Fruit fly (Drosophila melanogaster): ENCODE measurements around the gene ear.

Gene ear

DNA sequence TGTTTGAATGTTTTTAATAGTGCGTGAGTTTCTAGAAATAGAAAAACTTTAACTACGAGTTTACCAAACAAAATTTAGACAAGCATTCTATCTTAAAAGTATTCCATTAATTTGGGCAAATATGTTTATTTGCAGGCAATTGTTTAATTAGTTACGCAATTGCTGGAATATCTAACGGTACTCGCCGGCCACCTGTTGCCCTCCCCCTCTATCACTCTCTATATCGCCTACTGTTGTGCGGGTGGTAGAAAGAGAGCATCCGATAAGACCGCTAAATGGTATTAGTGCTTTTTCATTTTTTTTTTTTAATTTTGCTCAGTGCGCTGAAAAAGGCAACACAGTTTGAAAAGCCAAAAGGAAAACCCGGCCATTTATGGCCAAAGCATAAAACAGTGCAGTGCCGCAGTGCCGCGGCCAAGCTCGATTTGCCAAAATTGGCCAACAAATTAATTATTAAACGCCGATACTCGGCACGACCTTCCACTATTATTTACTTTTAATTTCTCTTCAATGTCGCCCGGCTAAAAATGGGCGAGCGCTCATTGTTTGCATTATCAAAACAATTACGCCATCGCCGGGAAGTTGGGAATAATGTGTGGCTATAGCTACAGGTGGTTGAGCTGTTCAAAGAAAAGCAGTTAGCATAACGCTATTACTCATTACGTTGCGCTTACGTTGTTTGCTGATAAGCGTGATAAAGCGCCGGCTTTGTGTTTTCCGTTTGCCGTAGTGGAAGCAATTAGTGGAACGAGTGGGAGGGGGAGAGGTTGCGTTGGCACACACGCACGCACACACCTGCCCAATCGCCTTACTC lies 30.5 kb upstream of the ear start:
- TF ChIP-seq Sin3A (optimal IDR thresholded peaks at IDR 0.05): no peak
- no peak for TF ChIP-seq h (optimal IDR thresholded peaks at IDR 0.05)
- TF ChIP-seq insv (optimal IDR thresholded peaks at IDR 0.05): no peak
- no peak for TF ChIP-seq ttk (optimal IDR thresholded peaks at IDR 0.05)
- no peak for TF ChIP-seq psq (optimal IDR thresholded peaks at IDR 0.05)
- no peak for TF ChIP-seq Myc (optimal IDR thresholded peaks at IDR 0.05)

DNA sequence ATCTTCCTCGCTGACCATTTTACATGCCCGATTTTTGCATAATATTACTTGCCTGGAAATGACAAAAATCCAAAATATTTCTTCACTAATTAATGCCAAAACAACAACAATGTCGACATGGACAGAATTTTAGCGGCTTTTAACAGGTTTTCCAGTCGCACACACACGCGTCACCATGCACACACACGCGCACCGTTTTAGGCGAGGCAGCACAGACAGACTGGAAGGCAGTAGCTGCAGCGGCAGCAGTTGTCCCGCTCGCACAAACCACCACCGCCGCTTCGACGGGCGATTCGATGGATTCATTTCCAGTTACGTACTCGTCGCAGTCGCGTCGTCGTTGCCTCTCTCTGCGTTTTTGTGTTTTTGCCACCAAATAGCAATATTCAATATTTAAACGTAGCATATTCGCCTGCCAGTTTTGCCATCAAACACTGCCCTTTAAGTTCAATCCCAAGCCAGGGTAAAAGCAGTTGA lies 29.9 kb upstream of the ear start, which contains the start of gene CG45218:
CG45218 (minus strand) TSS at position 158 of the 477 bp plus-strand sequence.
- TF ChIP-seq h (optimal IDR thresholded peaks at IDR 0.05) (no peak), insv (optimal IDR thresholded peaks at IDR 0.05) (no peak), Sin3A (optimal IDR thresholded peaks at IDR 0.05) (no peak)

DNA sequence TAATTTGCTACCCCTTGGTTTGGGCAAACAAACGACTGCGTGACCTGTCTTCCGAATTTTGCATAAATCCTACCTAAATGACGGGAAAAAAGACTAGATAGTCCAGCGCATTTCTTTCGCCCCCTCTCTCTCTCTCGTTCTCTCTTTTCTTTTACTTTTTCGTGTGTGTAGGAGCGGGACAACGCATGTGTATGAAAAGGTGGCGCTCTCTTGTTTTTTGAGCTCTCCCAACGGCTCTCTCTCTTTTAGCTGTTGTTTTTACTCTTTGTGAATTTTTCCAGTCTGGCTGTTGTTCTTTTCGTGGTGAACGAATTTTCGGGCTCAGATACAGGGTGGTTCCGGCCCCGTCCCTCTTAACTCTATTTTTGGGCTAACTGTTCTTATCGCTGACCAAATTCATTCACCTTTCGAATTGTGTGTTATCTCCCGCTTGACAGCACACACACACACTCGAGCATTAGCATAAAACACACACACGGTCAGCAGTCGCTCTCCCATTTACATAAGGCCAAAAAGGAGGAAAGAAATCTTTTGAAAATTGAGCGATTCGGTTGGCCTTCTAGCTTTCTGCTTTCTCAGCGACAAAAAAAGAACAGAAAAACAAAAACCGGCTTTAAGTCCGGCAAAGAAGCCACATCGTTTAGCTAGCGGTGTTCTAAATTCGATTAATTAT lies 28.9 kb upstream of the ear start:
- TF ChIP-seq Myc (optimal IDR thresholded peaks at IDR 0.05): no peak
- no peak for TF ChIP-seq psq (optimal IDR thresholded peaks at IDR 0.05)
- TF ChIP-seq Sin3A (optimal IDR thresholded peaks at IDR 0.05): no peak
- no peak for TF ChIP-seq ttk (optimal IDR thresholded peaks at IDR 0.05)
- no peak for TF ChIP-seq insv (optimal IDR thresholded peaks at IDR 0.05)
- no peak for TF ChIP-seq h (optimal IDR thresholded peaks at IDR 0.05)

DNA sequence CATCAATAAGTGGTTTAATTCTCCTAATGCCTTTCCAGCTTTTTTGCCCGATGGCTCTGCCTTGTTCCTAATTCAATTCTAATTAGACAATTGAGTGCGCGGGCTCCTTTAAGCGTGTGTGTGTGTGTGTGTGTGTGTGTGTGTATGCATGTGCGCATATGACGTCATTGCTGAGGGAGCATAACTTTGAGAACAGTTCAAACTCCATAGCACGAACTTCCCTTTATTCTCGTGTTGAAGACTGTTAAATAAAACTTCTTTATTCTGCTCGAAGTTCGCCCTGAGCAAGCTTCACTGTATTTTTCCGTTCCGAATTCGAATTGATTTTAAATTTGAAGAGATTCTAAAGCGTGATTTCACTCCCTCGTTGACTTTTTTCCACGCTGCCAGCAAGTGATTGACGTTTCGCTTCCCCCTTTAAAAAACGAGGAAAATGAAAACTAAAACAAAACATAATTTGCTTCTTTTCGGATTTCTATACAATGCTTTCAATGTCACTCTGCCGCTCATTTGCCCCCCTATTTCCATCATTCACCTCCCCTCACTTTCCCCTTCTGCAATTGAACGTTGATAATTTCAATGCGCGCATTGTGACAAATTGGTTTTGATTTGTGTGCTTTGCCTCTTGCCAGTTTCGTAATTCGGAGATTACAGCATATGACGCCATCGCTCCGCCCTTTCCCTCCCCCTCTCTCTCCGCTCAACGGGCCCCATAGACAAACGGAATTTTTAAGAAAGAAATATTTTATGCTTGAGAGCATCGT lies 28.1 kb upstream of the ear start:
- TF ChIP-seq psq (optimal IDR thresholded peaks at IDR 0.05): no peak
- no peak for TF ChIP-seq ttk (optimal IDR thresholded peaks at IDR 0.05)
- TF ChIP-seq Myc (optimal IDR thresholded peaks at IDR 0.05): no peak
- no peak for TF ChIP-seq insv (optimal IDR thresholded peaks at IDR 0.05)
- TF ChIP-seq h (optimal IDR thresholded peaks at IDR 0.05): no peak
- no peak for TF ChIP-seq Sin3A (optimal IDR thresholded peaks at IDR 0.05)

DNA sequence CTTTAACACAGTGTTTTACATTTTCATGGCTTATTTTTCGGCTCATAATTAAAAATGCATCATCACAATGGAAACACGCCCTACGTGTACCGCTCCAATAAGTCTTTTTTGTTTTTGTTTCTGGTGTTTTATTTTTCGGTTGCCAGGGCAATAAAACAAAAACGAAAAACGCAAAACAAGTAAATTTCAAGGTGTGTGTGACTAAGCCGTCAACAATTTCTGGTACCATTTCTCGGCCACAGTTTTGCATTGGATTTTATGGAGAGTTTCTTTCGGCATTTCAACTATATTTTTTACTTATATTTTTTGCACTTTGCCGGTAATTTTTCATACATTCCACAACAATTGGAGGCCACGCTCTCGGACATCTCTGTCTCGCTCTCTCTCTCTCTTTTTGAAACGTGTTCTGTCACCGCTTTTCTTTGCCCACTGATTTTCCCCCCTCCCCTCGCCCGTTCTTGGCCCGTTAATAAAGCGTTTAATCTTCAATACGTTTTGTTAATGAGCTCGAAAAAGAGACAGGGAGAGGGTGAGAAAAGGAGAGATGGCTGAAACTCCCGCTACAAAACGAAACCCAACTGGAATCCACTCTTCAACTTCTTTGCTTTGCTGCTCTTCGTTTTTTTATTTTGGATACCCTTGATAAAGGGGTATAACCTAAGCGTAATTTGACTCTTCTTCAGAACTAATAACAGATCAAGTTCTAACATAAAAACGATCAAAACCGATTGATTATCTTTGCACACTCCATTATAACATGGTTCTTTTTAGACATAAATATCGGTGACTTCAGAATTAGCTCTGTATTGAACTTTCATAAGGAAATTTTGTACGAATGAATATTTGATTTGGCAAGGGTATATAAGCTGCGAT lies 27.3 kb upstream of the ear start:
- TF ChIP-seq Myc (optimal IDR thresholded peaks at IDR 0.05) (no peak), psq (optimal IDR thresholded peaks at IDR 0.05) (no peak), ttk (optimal IDR thresholded peaks at IDR 0.05) (no peak), h (optimal IDR thresholded peaks at IDR 0.05) (no peak), insv (optimal IDR thresholded peaks at IDR 0.05) (no peak), Sin3A (optimal IDR thresholded peaks at IDR 0.05) (no peak)

DNA sequence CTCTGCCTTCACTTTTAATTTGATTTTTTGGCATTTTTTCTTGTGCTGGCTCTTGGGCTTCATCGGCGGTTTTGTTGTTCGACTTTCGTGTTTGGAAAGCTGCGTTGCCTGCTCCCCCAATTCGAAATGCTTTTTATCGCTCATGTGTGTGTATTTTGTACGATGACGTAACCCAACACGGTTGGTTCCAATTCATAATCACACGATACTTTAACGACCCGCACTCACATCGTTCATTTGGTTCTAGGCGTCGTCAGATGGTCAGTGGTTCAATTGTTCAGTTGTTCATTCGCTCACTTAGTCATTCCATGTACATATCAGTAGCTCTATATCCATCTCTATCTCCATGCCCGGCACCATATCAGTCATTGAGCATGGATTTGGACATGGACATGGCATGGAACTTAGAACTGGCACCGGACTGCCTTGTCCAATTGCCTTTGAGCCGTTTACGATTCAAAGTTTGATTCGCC lies 26.6 kb upstream of the ear start:
- TF ChIP-seq insv (optimal IDR thresholded peaks at IDR 0.05): no peak
- no peak for TF ChIP-seq psq (optimal IDR thresholded peaks at IDR 0.05)
- TF ChIP-seq Myc (optimal IDR thresholded peaks at IDR 0.05): no peak
- TF ChIP-seq ttk (optimal IDR thresholded peaks at IDR 0.05): no peak
- no peak for TF ChIP-seq h (optimal IDR thresholded peaks at IDR 0.05)
- TF ChIP-seq Sin3A (optimal IDR thresholded peaks at IDR 0.05): no peak

DNA sequence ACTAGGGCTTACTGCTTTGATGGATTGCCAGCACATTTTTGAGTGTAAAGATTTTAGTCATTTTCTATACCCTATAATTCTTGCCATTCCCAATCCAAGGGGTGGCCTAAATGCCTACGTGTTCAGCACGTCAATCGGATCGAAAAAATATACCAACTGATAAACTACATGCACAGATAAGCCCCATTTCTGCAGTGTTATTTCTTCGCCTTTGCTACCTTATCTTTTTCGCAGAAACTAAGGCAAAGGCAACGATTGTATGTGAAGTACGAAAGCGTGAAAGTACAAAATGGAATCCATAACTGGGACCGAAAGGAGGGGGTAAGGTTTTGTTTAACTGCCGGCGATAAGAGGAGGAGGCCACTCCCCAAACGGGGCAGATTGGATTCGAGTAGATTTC lies 22.7 kb upstream of the ear start:
- TF ChIP-seq ttk (optimal IDR thresholded peaks at IDR 0.05): no peak
- no peak for TF ChIP-seq Sin3A (optimal IDR thresholded peaks at IDR 0.05)
- no peak for TF ChIP-seq psq (optimal IDR thresholded peaks at IDR 0.05)
- TF ChIP-seq insv (optimal IDR thresholded peaks at IDR 0.05): no peak

DNA sequence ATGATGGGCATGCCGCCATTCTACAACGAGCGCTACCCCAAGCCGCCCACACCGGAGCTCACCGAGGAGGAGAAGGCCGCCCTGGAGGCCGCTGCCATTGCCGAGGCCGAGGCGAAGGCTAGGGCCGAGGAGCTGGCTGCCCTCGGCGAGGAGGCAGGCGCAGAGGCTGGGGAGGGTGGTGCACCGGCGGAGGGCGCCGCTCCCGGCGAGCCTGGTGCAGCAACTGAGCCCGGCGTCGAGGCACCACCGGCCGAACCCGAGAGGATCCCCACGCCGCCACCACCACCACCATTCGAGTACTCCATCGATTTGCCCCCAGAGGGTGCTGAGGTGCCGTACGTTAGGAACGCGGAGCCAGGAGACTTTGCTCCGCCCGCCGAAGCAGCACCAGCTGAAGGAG lies 15.3 kb upstream of the ear start:
- no peak for TF ChIP-seq h (optimal IDR thresholded peaks at IDR 0.05)
- TF ChIP-seq Sin3A (optimal IDR thresholded peaks at IDR 0.05): no peak
- no peak for TF ChIP-seq Myc (optimal IDR thresholded peaks at IDR 0.05)
- no peak for TF ChIP-seq ttk (optimal IDR thresholded peaks at IDR 0.05)
- TF ChIP-seq insv (optimal IDR thresholded peaks at IDR 0.05): no peak
- no peak for TF ChIP-seq psq (optimal IDR thresholded peaks at IDR 0.05)

DNA sequence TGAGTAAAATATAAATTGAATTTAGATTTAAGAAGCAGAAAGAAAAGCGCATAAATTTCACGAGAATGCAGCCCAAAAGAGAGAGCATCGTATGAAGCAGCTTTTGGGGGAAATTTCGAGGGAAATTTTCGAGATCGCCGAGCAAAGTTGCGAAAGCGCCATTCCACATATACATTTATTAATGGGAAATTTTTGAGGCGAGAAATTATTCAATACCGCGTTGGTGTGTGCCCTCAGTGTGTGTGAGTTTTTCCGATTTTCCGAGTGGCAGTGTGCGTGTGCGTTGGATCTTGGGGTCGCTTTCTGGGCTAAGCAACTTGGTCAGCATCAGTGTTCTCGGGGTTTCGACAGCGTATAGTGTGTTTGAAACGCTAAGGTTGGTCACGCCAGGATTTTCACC lies 10.6 kb upstream of the ear start, which contains the start of gene Tm2:
Tm2 (plus strand) TSS at position 270 of the 400 bp plus-strand sequence.
- TF ChIP-seq h (optimal IDR thresholded peaks at IDR 0.05) (no peak), Sin3A (optimal IDR thresholded peaks at IDR 0.05) (no peak), insv (optimal IDR thresholded peaks at IDR 0.05) (no peak), psq (optimal IDR thresholded peaks at IDR 0.05) (no peak), ttk (optimal IDR thresholded peaks at IDR 0.05) (no peak)

DNA sequence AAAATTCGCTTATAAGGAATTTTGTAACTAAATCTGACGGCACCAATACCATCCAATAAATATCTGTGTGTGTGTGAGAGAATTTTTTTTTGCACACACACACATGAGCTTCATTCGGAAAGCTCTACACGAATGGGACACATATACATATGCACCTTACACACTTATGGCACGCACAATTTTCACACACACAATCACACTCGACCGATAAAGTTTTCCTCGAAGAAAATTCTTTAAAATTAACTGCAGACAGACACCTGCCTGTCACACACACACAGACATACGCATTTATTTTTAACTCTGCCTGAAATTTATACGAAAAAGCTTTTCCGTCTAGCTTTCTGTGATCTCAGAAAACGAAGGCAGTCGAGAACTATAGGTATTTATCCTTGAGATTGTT lies 9.9 kb upstream of the ear start:
- no peak for TF ChIP-seq psq (optimal IDR thresholded peaks at IDR 0.05)

DNA sequence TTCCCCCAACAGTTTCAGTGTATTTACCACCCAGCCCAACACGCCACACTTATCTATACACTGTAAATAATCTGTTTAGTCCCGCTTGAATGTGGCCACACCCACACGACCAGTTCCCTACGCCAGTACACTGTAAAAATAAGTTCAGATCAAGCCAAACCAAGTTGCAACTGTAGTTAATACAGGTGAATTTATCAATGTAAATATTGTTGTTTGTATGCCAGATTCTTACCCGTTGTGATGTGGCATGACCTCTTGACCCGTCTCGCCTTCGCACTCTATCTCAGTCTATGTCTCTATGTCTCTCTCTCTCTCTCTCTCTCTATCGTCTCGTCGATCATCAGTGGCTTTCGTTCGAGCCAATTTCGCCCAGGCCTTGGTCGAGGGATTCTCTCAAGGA lies 6.7 kb upstream of the ear start:
- no peak for TF ChIP-seq Sin3A (optimal IDR thresholded peaks at IDR 0.05)
- TF ChIP-seq ttk (optimal IDR thresholded peaks at IDR 0.05): no peak
- TF ChIP-seq psq (optimal IDR thresholded peaks at IDR 0.05): no peak
- TF ChIP-seq insv (optimal IDR thresholded peaks at IDR 0.05): no peak
- TF ChIP-seq h (optimal IDR thresholded peaks at IDR 0.05): no peak
- no peak for TF ChIP-seq Myc (optimal IDR thresholded peaks at IDR 0.05)
